Fruit fly (Drosophila melanogaster) whole organism, adult: ENCODE measurements around the gene CG13409.

Experiments
- CG11617 ChIP-seq: fragments of 200-800 bp; sonication (Bioruptor generic); optimal IDR thresholded peaks from 2 replicates; lab custom pipeline; 2017; ENCODE audit warnings: mild to moderate bottlenecking, missing biosample characterization, missing genetic modification reagents, missing genetic modification characterization
- CG33017 ChIP-seq: fragments of 200-800 bp; sonication (Bioruptor generic); optimal IDR thresholded peaks from 2 replicates; lab custom pipeline; 2018; ENCODE audit warnings: missing biosample characterization, mild to moderate bottlenecking, missing genetic modification characterization, moderate library complexity
- CG7101 ChIP-seq: fragments of 200-800 bp; sonication (Bioruptor generic); optimal IDR thresholded peaks from 2 replicates; lab custom pipeline; 2018; ENCODE audit warnings: missing biosample characterization, mild to moderate bottlenecking, missing genetic modification characterization, moderate library complexity
- Crg-1 ChIP-seq: fragments of 200-800 bp; sonication (Bioruptor generic); optimal IDR thresholded peaks from 2 replicates; lab custom pipeline; 2016; ENCODE audit warnings: missing biosample characterization, missing genetic modification characterization
- Mnt ChIP-seq: fragments of 200-800 bp; sonication (Bioruptor generic); optimal IDR thresholded peaks from 2 replicates; lab custom pipeline; 2016; ENCODE audit warnings: missing biosample characterization, mild to moderate bottlenecking, missing genetic modification characterization
- bab1 ChIP-seq: fragments of 200-800 bp; sonication (Bioruptor generic); optimal IDR thresholded peaks from 3 replicates; lab custom pipeline; 2019; ENCODE audit warnings: missing biosample characterization, mild to moderate bottlenecking, missing genetic modification characterization, moderate library complexity
- kay ChIP-seq: fragments of 200-800 bp; sonication (Bioruptor generic); peaks from one replicate; lab custom pipeline; 2016; ENCODE audit warnings: missing biosample characterization, missing genetic modification characterization, borderline replicate concordance
- ovo ChIP-seq: fragments of 200-800 bp; sonication (Bioruptor generic); optimal IDR thresholded peaks from 2 replicates; lab custom pipeline; 2016; ENCODE audit warnings: missing biosample characterization, missing genetic modification characterization
- tj ChIP-seq: fragments of 200-800 bp; sonication (Bioruptor generic); optimal IDR thresholded peaks from 3 replicates; lab custom pipeline; 2017; ENCODE audit warnings: missing biosample characterization, mild to moderate bottlenecking, missing genetic modification characterization, moderate library complexity

dm6 chr3R:22034160-22034742 is 2.6 kb upstream of the CG13409 start, which contains the start of the genes CG45099, CG6015, pit and Fadd:
- TF ChIP-seq CG33017 = no peak
- TF ChIP-seq ovo (GFP tag; lab: Kevin White, UChicago) = no peak
- TF ChIP-seq Mnt = peak; percentile 52
- peak; percentile 17 for TF ChIP-seq CG7101 (tag; lab: Kevin White, UChicago)
- TF ChIP-seq Crg-1 = no peak
- peak; percentile 50 for TF ChIP-seq CG11617 (GFP tag; lab: Kevin White, UChicago)
- TF ChIP-seq kay (GFP tag; lab: Kevin White, UChicago) = no peak
- TF ChIP-seq bab1 = peak; percentile 72
- TF ChIP-seq tj (GFP tag; lab: Kevin White, UChicago) = no peak
